Fruit fly (Drosophila melanogaster): ENCODE measurements around the gene IntS12.

The IntS12 gene

dm6 chr3R:26892764-26893163 is 29.6 kb downstream of the IntS12 start (continued):
- TF ChIP-seq tll (GFP tag; optimal IDR thresholded peaks at IDR 0.05) (no peak), C15 (GFP tag; IDR thresholded peaks at IDR 0.05) (no peak), lmd (GFP tag; IDR thresholded peaks at IDR 0.05) (no peak), pita (GFP tag; optimal IDR thresholded peaks at IDR 0.05) (no peak), abd-A (tag; optimal IDR thresholded peaks at IDR 0.05) (peak; percentile 6), salm (tag; optimal IDR thresholded peaks at IDR 0.05) (no peak), Ets65A (GFP tag) (peak; percentile 37), twi (tag; optimal IDR thresholded peaks at IDR 0.05) (peak; percentile 18), CG7556 (GFP tag; optimal IDR thresholded peaks at IDR 0.05) (peak; percentile 2), Tbp (GFP tag; optimal IDR thresholded peaks at IDR 0.05) (no peak), CG10543 (GFP tag; optimal IDR thresholded peaks at IDR 0.05) (no peak), CG3065 (GFP tag; optimal IDR thresholded peaks at IDR 0.05) (no peak), CG4424 (GFP tag; optimal IDR thresholded peaks at IDR 0.05) (peak; percentile 25), CG3726 (GFP tag; IDR thresholded peaks at IDR 0.05) (no peak), stwl (tag; optimal IDR thresholded peaks at IDR 0.05) (no peak), ems (GFP tag; optimal IDR thresholded peaks at IDR 0.05) (no peak), ato (GFP tag; IDR thresholded peaks at IDR 0.05; ENCODE audit: partially characterized antibody) (no peak), Optix (GFP tag; IDR thresholded peaks at IDR 0.05) (no peak), fd102C (GFP tag; optimal IDR thresholded peaks at IDR 0.05) (no peak), jumu (GFP tag; optimal IDR thresholded peaks at IDR 0.05) (no peak), CG4328 (GFP tag; optimal IDR thresholded peaks at IDR 0.05) (no peak), dmrt11E (tag; optimal IDR thresholded peaks at IDR 0.05) (peak; percentile 33), CG3995 (GFP tag; optimal IDR thresholded peaks at IDR 0.05) (no peak), CG17912 (GFP tag; optimal IDR thresholded peaks at IDR 0.05) (no peak), CG7786 (GFP tag; optimal IDR thresholded peaks at IDR 0.05) (peak; percentile 37), Atf6 (GFP tag; IDR thresholded peaks at IDR 0.05) (no peak), NC2α (GFP tag; optimal IDR thresholded peaks at IDR 0.05) (no peak), CG16813 (GFP tag; IDR thresholded peaks at IDR 0.05; ENCODE audit: partially characterized antibody) (no peak), Mrtf (GFP tag; IDR thresholded peaks at IDR 0.05) (no peak), tna (GFP tag; IDR thresholded peaks at IDR 0.05; ENCODE audit: partially characterized antibody) (no peak), CG10959 (GFP tag; IDR thresholded peaks at IDR 0.05) (no peak), CG31224 (GFP tag; IDR thresholded peaks at IDR 0.05) (no peak), danr (GFP tag; IDR thresholded peaks at IDR 0.05) (no peak), ara (GFP tag; IDR thresholded peaks at IDR 0.05) (peak; percentile 35; the same call in 1 of the 2 replicates), CG6689 (GFP tag; IDR thresholded peaks at IDR 0.05) (no peak), Bgb (GFP tag; IDR thresholded peaks at IDR 0.05; ENCODE audit: partially characterized antibody) (no peak), NC2β (GFP tag; optimal IDR thresholded peaks at IDR 0.05) (no peak), caup (GFP tag; optimal IDR thresholded peaks at IDR 0.05; ENCODE audit: severe bottlenecking) (no peak), BtbVII (GFP tag; optimal IDR thresholded peaks at IDR 0.05) (no peak), pan (optimal IDR thresholded peaks at IDR 0.05) (no peak), pan (GFP tag; optimal IDR thresholded peaks at IDR 0.05 in 1 of 2, IDR thresholded peaks at IDR 0.05 in 1 of 2) (no peak), CG5953 (GFP tag; IDR thresholded peaks at IDR 0.05) (no peak), MBD-R2 (GFP tag; IDR thresholded peaks at IDR 0.05) (no peak), Deaf1 (tag; optimal IDR thresholded peaks at IDR 0.05) (no peak), E2f1 (GFP tag; IDR thresholded peaks at IDR 0.05) (0 out of 2 replicates have a peak, but pooled peaks have one; percentile 17), vnd (GFP tag; IDR thresholded peaks at IDR 0.05; ENCODE audit: partially characterized antibody) (no peak), chn (GFP tag; optimal IDR thresholded peaks at IDR 0.05) (peak; percentile 14), CG8359 (GFP tag; optimal IDR thresholded peaks at IDR 0.05; ENCODE audit: borderline replicate concordance) (no peak), Abd-B (GFP tag; optimal IDR thresholded peaks at IDR 0.05) (no peak), eve (GFP tag; optimal IDR thresholded peaks at IDR 0.05) (peak in 1 of 2 experiments; percentile 84), Atf3 (GFP tag; optimal IDR thresholded peaks at IDR 0.05) (no peak), Vsx1 (GFP tag; optimal IDR thresholded peaks at IDR 0.05) (peak; percentile 49)

All from whole organism, embryonic.